Worm (Caenorhabditis elegans) whole organism, L1 larva: Measurements from ENCODE around the gene alh-4.
A peak's percentile ranks its signal among the peaks of the same experiment; 100 is the strongest.

Experiments
- C34B4.2 ChIP-seq: sonication (generic microtip); optimal IDR thresholded peaks from 2 replicates; lab custom pipeline; 2017; ENCODE audit warnings: mild to moderate bottlenecking, missing genetic modification characterization, missing compliant biosample characterization
- Y116A8C.19 ChIP-seq: sonication (generic microtip); optimal IDR thresholded peaks from 2 replicates; lab custom pipeline; 2016; ENCODE audit warnings: missing compliant biosample characterization, missing genetic modification characterization, borderline replicate concordance
- aha-1 ChIP-seq: fragments of 150-350 bp; optimal IDR thresholded peaks from 2 replicates; lab custom pipeline; 2014; ENCODE audit warnings: missing biosample characterization, missing genetic modification characterization
- aly-2 ChIP-seq: fragments of 150-350 bp; optimal IDR thresholded peaks from 2 replicates; lab custom pipeline; 2014; ENCODE audit warnings: missing biosample characterization, missing genetic modification characterization
- ama-1 ChIP-seq: fragments of 150-350 bp; optimal IDR thresholded peaks from 2 replicates; lab custom pipeline; 2014
- blmp-1 ChIP-seq: fragments of 150-350 bp; optimal IDR thresholded peaks from 2 replicates; lab custom pipeline; 2014; ENCODE audit warnings: missing biosample characterization, missing genetic modification characterization
- ceh-63 ChIP-seq: fragments of 200-800 bp; sonication (Bioruptor generic); optimal IDR thresholded peaks from 2 replicates; lab custom pipeline; 2018; ENCODE audit warnings: mild to moderate bottlenecking, missing genetic modification characterization, missing compliant biosample characterization
- ceh-8 ChIP-seq: fragments of 200-800 bp; sonication (Bioruptor generic); optimal IDR thresholded peaks from 2 replicates; lab custom pipeline; 2018; ENCODE audit warnings: mild to moderate bottlenecking, missing genetic modification characterization, moderate library complexity, missing compliant biosample characterization
- ceh-82 ChIP-seq, 3 experiments: fragments of 150-350 bp in 1 of 3; sonication (generic microtip) in 2 of 3; optimal IDR thresholded peaks; 2 replicates each; lab custom pipeline; 2014 to 2017; ENCODE audit warnings: missing biosample characterization in 3 of 3, missing genetic modification characterization in 3 of 3
- ces-1 ChIP-seq: fragments of 150-350 bp; optimal IDR thresholded peaks from 2 replicates; lab custom pipeline; 2014; ENCODE audit warnings: missing biosample characterization, missing genetic modification reagents, missing genetic modification characterization
- dpl-1 ChIP-seq, 3 experiments: fragments of 150-350 bp in 2 of 3; sonication (generic microtip) in 1 of 3; optimal IDR thresholded peaks; 2 replicates each; lab custom pipeline; 2014 to 2017; ENCODE audit warnings: missing biosample characterization in 3 of 3, missing genetic modification characterization in 3 of 3, missing genetic modification reagents in 3 of 3
- dsc-1 ChIP-seq: sonication (generic microtip); optimal IDR thresholded peaks from 2 replicates; lab custom pipeline; 2016; ENCODE audit warnings: mild to moderate bottlenecking, missing genetic modification characterization, missing compliant biosample characterization
- efl-1 ChIP-seq, 4 experiments: fragments of 150-350 bp; optimal IDR thresholded peaks in 3 of 4; peaks in 1 of 4; 1 replicate in 1 of 4; 2 replicates in 3 of 4; lab custom pipeline; 2014; ENCODE audit warnings: missing biosample characterization in 2 of 4, missing genetic modification characterization in 2 of 4, missing genetic modification reagents in 2 of 4
- efl-3 ChIP-seq: fragments of 200-800 bp; sonication (Bioruptor generic); optimal IDR thresholded peaks from 2 replicates; lab custom pipeline; 2018; ENCODE audit warnings: mild to moderate bottlenecking, missing genetic modification characterization, missing compliant biosample characterization
- egl-13 ChIP-seq: sonication (generic microtip); optimal IDR thresholded peaks from 2 replicates; lab custom pipeline; 2016; ENCODE audit warnings: missing genotype, missing genetic modification reagents, missing genetic modification characterization, missing compliant biosample characterization
- elt-2 ChIP-seq: sonication (generic microtip); optimal IDR thresholded peaks from 2 replicates; lab custom pipeline; 2016; ENCODE audit warnings: missing genetic modification characterization, mild to moderate bottlenecking, inconsistent platforms, missing compliant biosample characterization, missing genetic modification reagents
- elt-3 ChIP-seq, 6 experiments: fragments of 150-350 bp in 1 of 6; sonication (generic microtip); optimal IDR thresholded peaks; 2 replicates each; lab custom pipeline; 2017 to 2018; ENCODE audit warnings: missing biosample characterization in 6 of 6, missing genetic modification characterization in 6 of 6, inconsistent platforms in 1 of 6
- fkh-10 ChIP-seq: sonication (generic microtip); optimal IDR thresholded peaks from 2 replicates; lab custom pipeline; 2017; ENCODE audit warnings: missing biosample characterization, missing genetic modification reagents, missing genetic modification characterization
- fkh-4 ChIP-seq: sonication (generic microtip); optimal IDR thresholded peaks from 2 replicates; lab custom pipeline; 2016; ENCODE audit warnings: missing compliant biosample characterization, missing genetic modification characterization, borderline replicate concordance
- fos-1 ChIP-seq: fragments of 150-350 bp; optimal IDR thresholded peaks from 2 replicates; lab custom pipeline; 2014; ENCODE audit warnings: missing biosample characterization, missing genetic modification characterization
- hlh-4 ChIP-seq: sonication (generic microtip); optimal IDR thresholded peaks from 2 replicates; lab custom pipeline; 2016; ENCODE audit warnings: mild to moderate bottlenecking, missing genetic modification characterization, missing compliant biosample characterization
- irx-1 ChIP-seq: sonication (generic microtip); optimal IDR thresholded peaks from 2 replicates; lab custom pipeline; 2016; ENCODE audit warnings: missing genetic modification characterization, missing compliant biosample characterization
- jun-1 ChIP-seq: fragments of 150-350 bp; optimal IDR thresholded peaks from 2 replicates; lab custom pipeline; 2014; ENCODE audit warnings: missing biosample characterization, missing genetic modification reagents, missing genetic modification characterization
- lin-13 ChIP-seq: fragments of 150-350 bp; optimal IDR thresholded peaks from 2 replicates; lab custom pipeline; 2014; ENCODE audit warnings: missing biosample characterization, missing genetic modification reagents, missing genetic modification characterization
- lin-14 ChIP-seq: fragments of 200-800 bp; sonication (Bioruptor generic); optimal IDR thresholded peaks from 2 replicates; lab custom pipeline; 2018; ENCODE audit warnings: mild to moderate bottlenecking, missing genetic modification characterization, moderate library complexity, missing compliant biosample characterization
- lsy-2 ChIP-seq, 2 experiments: fragments of 150-350 bp; optimal IDR thresholded peaks; 2 replicates each; lab custom pipeline; 2014; ENCODE audit warnings: missing biosample characterization in 2 of 2, missing genetic modification characterization in 2 of 2
- mef-2 ChIP-seq: fragments of 150-350 bp; optimal IDR thresholded peaks from 2 replicates; lab custom pipeline; 2014; ENCODE audit warnings: missing biosample characterization, missing genetic modification characterization
- mep-1 ChIP-seq: fragments of 150-350 bp; optimal IDR thresholded peaks from 2 replicates; lab custom pipeline; 2014; ENCODE audit warnings: missing biosample characterization, missing genetic modification characterization
- nhr-19 ChIP-seq: fragments of 200-800 bp; sonication (Bioruptor generic); conservative IDR thresholded peaks from 2 replicates; pipeline ENCODE4 v1.3.6; 2022; ENCODE audit warnings: missing genetic modification characterization, missing compliant biosample characterization
- nhr-20 ChIP-seq: sonication (generic microtip); optimal IDR thresholded peaks from 2 replicates; lab custom pipeline; 2016; ENCODE audit warnings: mild to moderate bottlenecking, missing genetic modification characterization, missing compliant biosample characterization
- nhr-237 ChIP-seq: fragments of 150-350 bp; optimal IDR thresholded peaks from 2 replicates; lab custom pipeline; 2014; ENCODE audit warnings: missing biosample characterization, missing genetic modification characterization
- nhr-28 ChIP-seq: fragments of 150-350 bp; optimal IDR thresholded peaks from 2 replicates; lab custom pipeline; 2014; ENCODE audit warnings: missing biosample characterization, missing genetic modification characterization
- nhr-71 ChIP-seq: sonication (generic microtip); optimal IDR thresholded peaks from 2 replicates; lab custom pipeline; 2016; ENCODE audit warnings: mild to moderate bottlenecking, missing genetic modification characterization, moderate library complexity, missing compliant biosample characterization
- nhr-84 ChIP-seq: sonication (generic microtip); optimal IDR thresholded peaks from 2 replicates; lab custom pipeline; 2017; ENCODE audit warnings: missing biosample characterization, missing genetic modification characterization
- nhr-90 ChIP-seq: sonication (generic microtip); optimal IDR thresholded peaks from 2 replicates; lab custom pipeline; 2016; ENCODE audit warnings: mild to moderate bottlenecking, missing genetic modification characterization, missing compliant biosample characterization; ENCODE audit not compliant: poor library complexity
- pag-3 ChIP-seq: sonication (generic microtip); optimal IDR thresholded peaks from 2 replicates; lab custom pipeline; 2017; ENCODE audit warnings: missing genetic modification characterization, mild to moderate bottlenecking, missing compliant biosample characterization, antibody characterized with exemption, borderline replicate concordance; ENCODE audit not compliant: insufficient read depth
- rnt-1 ChIP-seq: sonication (generic microtip); optimal IDR thresholded peaks from 2 replicates; lab custom pipeline; 2016; ENCODE audit warnings: mild to moderate bottlenecking, missing genetic modification characterization, moderate library complexity, missing compliant biosample characterization
- snu-23 ChIP-seq: sonication (generic microtip); optimal IDR thresholded peaks from 2 replicates; lab custom pipeline; 2016; ENCODE audit warnings: missing genetic modification characterization, missing compliant biosample characterization
- sptf-1 ChIP-seq: fragments of 150-350 bp; optimal IDR thresholded peaks from 2 replicates; lab custom pipeline; 2014; ENCODE audit warnings: missing biosample characterization, missing genetic modification characterization
- swsn-7 ChIP-seq: sonication (generic microtip); optimal IDR thresholded peaks from 2 replicates; lab custom pipeline; 2016; ENCODE audit warnings: missing genetic modification characterization, missing compliant biosample characterization
- tbx-2 ChIP-seq: sonication (generic microtip); optimal IDR thresholded peaks from 2 replicates; lab custom pipeline; 2016; ENCODE audit warnings: missing genetic modification characterization, missing compliant biosample characterization
- tlp-1 ChIP-seq: fragments of 150-350 bp; optimal IDR thresholded peaks from 2 replicates; lab custom pipeline; 2014; ENCODE audit warnings: missing biosample characterization, missing genetic modification characterization
- unc-130 ChIP-seq: fragments of 150-350 bp; optimal IDR thresholded peaks from 2 replicates; lab custom pipeline; 2017; ENCODE audit warnings: missing biosample characterization, missing genetic modification characterization, inconsistent platforms
- unc-30 ChIP-seq: sonication (generic microtip); optimal IDR thresholded peaks from 2 replicates; lab custom pipeline; 2017; ENCODE audit warnings: missing biosample characterization, missing genetic modification characterization
- unc-86 ChIP-seq: sonication (generic microtip); optimal IDR thresholded peaks from 2 replicates; lab custom pipeline; 2016; ENCODE audit warnings: missing genetic modification characterization, missing compliant biosample characterization
- xbp-1 ChIP-seq: sonication (generic microtip); optimal IDR thresholded peaks from 2 replicates; lab custom pipeline; 2016; ENCODE audit warnings: missing genetic modification characterization, missing compliant biosample characterization
- zip-4 ChIP-seq: fragments of 200-800 bp; sonication (Bioruptor generic); optimal IDR thresholded peaks from 2 replicates; lab custom pipeline; 2018; ENCODE audit warnings: mild to moderate bottlenecking, missing genetic modification characterization, moderate library complexity, missing compliant biosample characterization
- ztf-4 ChIP-seq: fragments of 150-350 bp; optimal IDR thresholded peaks from 2 replicates; lab custom pipeline; 2014; ENCODE audit warnings: missing biosample characterization, missing genetic modification characterization

alh-4 gene

DNA sequence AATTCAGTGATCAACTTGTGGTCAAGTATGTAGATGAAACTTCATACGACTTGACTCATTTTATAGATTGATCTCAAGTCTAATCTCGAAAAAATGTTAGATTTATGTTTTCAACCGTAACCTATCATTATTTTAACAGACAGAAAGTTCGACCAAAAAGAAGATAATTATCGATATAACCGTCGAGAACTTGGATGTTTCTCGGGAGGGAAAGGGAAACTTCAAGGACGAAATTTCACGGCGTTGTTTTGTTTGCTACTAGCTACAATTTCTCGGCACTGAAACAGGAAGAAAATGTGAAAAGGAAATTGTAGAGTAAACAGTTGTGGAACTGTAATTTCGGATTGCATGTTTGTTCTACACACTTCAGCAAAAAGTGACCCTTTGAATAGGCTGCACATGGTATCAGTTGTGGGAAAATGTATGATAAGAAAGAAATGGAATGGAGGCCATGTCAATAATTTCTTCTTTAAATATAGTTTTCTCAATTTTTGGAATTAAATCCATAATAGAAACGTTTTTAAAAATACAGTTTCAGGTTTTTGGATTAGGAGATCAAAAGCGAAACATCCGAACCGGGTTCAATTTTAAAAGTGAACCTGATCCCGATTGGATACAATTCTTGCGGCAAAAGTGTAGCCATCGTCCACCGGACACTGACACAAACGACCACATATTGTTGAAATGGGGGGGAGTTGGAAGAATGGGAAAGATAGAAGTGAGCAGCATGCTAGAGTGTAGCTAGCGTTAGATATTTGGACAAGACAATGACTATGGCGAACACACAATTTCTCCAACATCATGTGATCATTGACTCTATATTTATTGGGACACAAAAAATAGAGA is 1.0 kb upstream of the alh-4 start (continued):
- TF ChIP-seq lin-14 (GFP tag; lab: Kevin White, UChicago) (peak; percentile 22), fkh-10 (GFP tag; lab: Kevin White, UChicago) (no peak), nhr-28 (tag; lab: Kevin White, UChicago) (no peak), nhr-71 (tag; lab: Kevin White, UChicago) (peak; percentile 27), efl-1 (optimal IDR thresholded peaks at IDR 0.05; lab: Kevin White, UChicago) (no peak), efl-1 (GFP tag; optimal IDR thresholded peaks at IDR 0.05 in 1 of 2; lab: Kevin White, UChicago) (peak in 1 of 2 experiments; percentile 16), blmp-1 (tag; lab: Kevin White, UChicago) (peak; percentile 92), unc-130 (tag; lab: Kevin White, UChicago) (no peak), tlp-1 (tag; lab: Kevin White, UChicago) (no peak), unc-30 (tag; lab: Kevin White, UChicago) (no peak), nhr-84 (no peak), nhr-20 (tag; lab: Kevin White, UChicago) (peak; percentile 41), Y116A8C.19 (tag; lab: Kevin White, UChicago) (no peak), nhr-90 (tag; lab: Kevin White, UChicago) (peak; percentile 33), lin-13 (GFP tag; lab: Kevin White, UChicago) (no peak), dpl-1 (GFP tag; optimal IDR thresholded peaks at IDR 0.05; lab: Kevin White, UChicago) (no peak), swsn-7 (no peak), rnt-1 (peak; percentile 15), efl-3 (GFP tag; lab: Kevin White, UChicago) (no peak), dsc-1 (no peak), nhr-237 (no peak), C34B4.2 (tag; lab: Kevin White, UChicago) (no peak), ceh-82 (tag; optimal IDR thresholded peaks at IDR 0.05; lab: Kevin White, UChicago) (no peak), pag-3 (tag; lab: Kevin White, UChicago) (no peak)

DNA sequence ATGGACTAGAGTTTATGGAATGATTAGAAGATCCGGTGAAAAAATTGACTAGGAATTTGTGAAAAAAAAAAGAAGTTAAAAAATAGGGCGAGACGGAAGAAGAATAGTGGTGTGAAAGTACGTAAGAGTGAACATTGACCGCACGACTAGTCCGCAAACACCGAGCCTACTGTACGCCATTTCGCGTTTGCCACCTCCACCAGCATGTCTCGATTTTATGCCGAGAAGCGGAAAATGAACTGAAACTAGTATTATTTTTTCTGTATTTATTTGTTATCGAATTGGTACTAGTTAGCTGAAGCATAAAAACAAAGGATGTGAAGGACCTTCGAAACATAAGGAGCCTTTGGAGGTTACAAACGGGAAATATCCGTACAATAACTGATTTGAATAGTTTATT is 2.3 kb downstream of the alh-4 start:
- no peak for TF ChIP-seq efl-3 (GFP tag; lab: Kevin White, UChicago)
- TF ChIP-seq fos-1 (tag; lab: Kevin White, UChicago), result no peak
- TF ChIP-seq aha-1, result no peak
- no peak for TF ChIP-seq egl-13 (tag; lab: Kevin White, UChicago)
- peak; percentile 23 for TF ChIP-seq mep-1
- no peak for TF ChIP-seq aly-2 (tag; lab: Kevin White, UChicago)
- no peak for TF ChIP-seq ces-1 (GFP tag; lab: Kevin White, UChicago)
- no peak for TF ChIP-seq hlh-4 (tag; lab: Kevin White, UChicago)
- peak; percentile 58 to 87 for TF ChIP-seq lsy-2 (tag; optimal IDR thresholded peaks at IDR 0.05; lab: Kevin White, UChicago)
- peak; percentile 44 for TF ChIP-seq nhr-90 (tag; lab: Kevin White, UChicago)
- no peak for TF ChIP-seq zip-4
- no peak for TF ChIP-seq nhr-19 (GFP tag; lab: Robert Waterston, UW)
- no peak for TF ChIP-seq fkh-4 (tag; lab: Kevin White, UChicago)
- peak; percentile 9 for TF ChIP-seq tbx-2
- no peak for TF ChIP-seq mef-2
- TF ChIP-seq xbp-1, result peak; percentile 63
- TF ChIP-seq ama-1, result no peak
- no peak for TF ChIP-seq ceh-8 (GFP tag; lab: Kevin White, UChicago)
- TF ChIP-seq elt-3 (tag; optimal IDR thresholded peaks at IDR 0.05; lab: Kevin White, UChicago), result no peak
- TF ChIP-seq dpl-1 (GFP tag; optimal IDR thresholded peaks at IDR 0.05; lab: Kevin White, UChicago), result peak; percentile 13 to 62 (median 57)
- no peak for TF ChIP-seq lin-13 (GFP tag; lab: Kevin White, UChicago)
- peak; percentile 55 for TF ChIP-seq snu-23 (GFP tag; lab: Kevin White, UChicago)
- no peak for TF ChIP-seq ztf-4
- TF ChIP-seq nhr-20 (tag; lab: Kevin White, UChicago), result peak; percentile 52
- no peak for TF ChIP-seq unc-86 (tag; lab: Kevin White, UChicago)
- no peak for TF ChIP-seq elt-2
- TF ChIP-seq sptf-1 (tag; lab: Kevin White, UChicago), result no peak
- TF ChIP-seq swsn-7, result peak; percentile 29
- peak; percentile 55 to 57 for TF ChIP-seq efl-1 (optimal IDR thresholded peaks at IDR 0.05; lab: Kevin White, UChicago)
- TF ChIP-seq efl-1 (GFP tag; optimal IDR thresholded peaks at IDR 0.05 in 1 of 2; lab: Kevin White, UChicago), result peak; percentile 58 to 92
- TF ChIP-seq rnt-1, result peak; percentile 80
- TF ChIP-seq irx-1 (tag; lab: Kevin White, UChicago), result no peak
- TF ChIP-seq ceh-63 (GFP tag; lab: Kevin White, UChicago), result no peak
- peak; percentile 32 for TF ChIP-seq jun-1 (tag; lab: Kevin White, UChicago)
- peak in 2 of 3 experiments; percentile 14 to 45 for TF ChIP-seq ceh-82 (tag; optimal IDR thresholded peaks at IDR 0.05; lab: Kevin White, UChicago)
